Fruit fly (Drosophila melanogaster): Measurements from ENCODE around the gene CG12093.

The CG12093 gene

dm6 chr3L:2785941-2786340 lies 12.1 kb upstream of the CG12093 start:
- TF ChIP-seq sv (GFP tag; optimal IDR thresholded peaks at IDR 0.05): no peak
- no peak for TF ChIP-seq psq (GFP tag; optimal IDR thresholded peaks at IDR 0.05)
- no peak for TF ChIP-seq ey (GFP tag; optimal IDR thresholded peaks at IDR 0.05)
- no peak for TF ChIP-seq CG32264 (GFP tag; optimal IDR thresholded peaks at IDR 0.05)
- no peak for TF ChIP-seq sage (GFP tag; optimal IDR thresholded peaks at IDR 0.05)
- TF ChIP-seq brk (GFP tag; optimal IDR thresholded peaks at IDR 0.05): no peak
- TF ChIP-seq CG9705 (GFP tag; optimal IDR thresholded peaks at IDR 0.05): no peak
- no peak for TF ChIP-seq foxo (GFP tag; optimal IDR thresholded peaks at IDR 0.05)
- TF ChIP-seq Rel (GFP tag; optimal IDR thresholded peaks at IDR 0.05): no peak
- TF ChIP-seq Rel (tag; optimal IDR thresholded peaks at IDR 0.05): no peak
- TF ChIP-seq usp (GFP tag; optimal IDR thresholded peaks at IDR 0.05): no peak
- TF ChIP-seq tai (GFP tag; optimal IDR thresholded peaks at IDR 0.05): no peak
- TF ChIP-seq jim (GFP tag; optimal IDR thresholded peaks at IDR 0.05): no peak
- TF ChIP-seq Hnf4 (GFP tag; optimal IDR thresholded peaks at IDR 0.05): no peak
- TF ChIP-seq br (GFP tag; optimal IDR thresholded peaks at IDR 0.05): no peak
- TF ChIP-seq lola (GFP tag; optimal IDR thresholded peaks at IDR 0.05): no peak
- TF ChIP-seq HLH106 (tag; optimal IDR thresholded peaks at IDR 0.05): no peak

dm6 chr3L:2782678-2783027 lies 8.8 kb upstream of the CG12093 start:
- TF ChIP-seq Mio (GFP tag; optimal IDR thresholded peaks at IDR 0.05): no peak
- TF ChIP-seq fru (GFP tag; optimal IDR thresholded peaks at IDR 0.05): no peak
- TF ChIP-seq CG32264 (GFP tag; optimal IDR thresholded peaks at IDR 0.05): no peak
- no peak for TF ChIP-seq Rel (GFP tag; optimal IDR thresholded peaks at IDR 0.05)
- no peak for TF ChIP-seq Rel (tag; optimal IDR thresholded peaks at IDR 0.05)
- TF ChIP-seq sage (GFP tag; optimal IDR thresholded peaks at IDR 0.05): no peak
- TF ChIP-seq woc (GFP tag; optimal IDR thresholded peaks at IDR 0.05): no peak

- no peak for TF ChIP-seq dmrt93B (GFP tag; optimal IDR thresholded peaks at IDR 0.05)
- TF ChIP-seq Hnf4 (GFP tag; optimal IDR thresholded peaks at IDR 0.05): no peak
- TF ChIP-seq psq (GFP tag; optimal IDR thresholded peaks at IDR 0.05): no peak
- no peak for TF ChIP-seq OdsH (GFP tag; optimal IDR thresholded peaks at IDR 0.05)
- TF ChIP-seq Hr83 (GFP tag; optimal IDR thresholded peaks at IDR 0.05; ENCODE audit: poor library complexity, severe bottlenecking): peak; percentile 49
- TF ChIP-seq usp (GFP tag; optimal IDR thresholded peaks at IDR 0.05): no peak
- no peak for TF ChIP-seq CG9705 (GFP tag; optimal IDR thresholded peaks at IDR 0.05)
- no peak for TF ChIP-seq fru (GFP tag; optimal IDR thresholded peaks at IDR 0.05)
- no peak for TF ChIP-seq dsf (GFP tag; optimal IDR thresholded peaks at IDR 0.05; ENCODE audit: borderline replicate concordance)
- no peak for TF ChIP-seq tai (GFP tag; optimal IDR thresholded peaks at IDR 0.05)
- peak; percentile 35 for TF ChIP-seq Myc (optimal IDR thresholded peaks at IDR 0.05)
- peak; percentile 35 for TF ChIP-seq HLH106 (tag; optimal IDR thresholded peaks at IDR 0.05)
- TF ChIP-seq Sp1 (GFP tag; optimal IDR thresholded peaks at IDR 0.05): no peak
- no peak for TF ChIP-seq Rel (GFP tag; optimal IDR thresholded peaks at IDR 0.05)
- peak; percentile 43 for TF ChIP-seq Rel (tag; optimal IDR thresholded peaks at IDR 0.05)
- no peak for TF ChIP-seq h (GFP tag; optimal IDR thresholded peaks at IDR 0.05)
- peak; percentile 18 for TF ChIP-seq ey (GFP tag; optimal IDR thresholded peaks at IDR 0.05)
- TF ChIP-seq Dfd (GFP tag; optimal IDR thresholded peaks at IDR 0.05): no peak
Observed at dm6 chr3L:2781991-2782677, 8.3 kb upstream of the CG12093 start, which contains the start of gene Pgant6. TSS of gene Pgant6 (plus strand) at chr3L:2782255.

dm6 chr3L:2780711-2781110 lies 6.9 kb upstream of the CG12093 start, which contains the start of gene mRpS35:
TSS of gene mRpS35 (plus strand) at chr3L:2780899.
- TF ChIP-seq jim (GFP tag; optimal IDR thresholded peaks at IDR 0.05) (no peak), N (GFP tag; optimal IDR thresholded peaks at IDR 0.05) (no peak), CG32264 (GFP tag; optimal IDR thresholded peaks at IDR 0.05) (no peak), usp (GFP tag; optimal IDR thresholded peaks at IDR 0.05) (no peak), GATAd (GFP tag; optimal IDR thresholded peaks at IDR 0.05) (no peak), psq (GFP tag; optimal IDR thresholded peaks at IDR 0.05) (no peak), rgr (GFP tag; optimal IDR thresholded peaks at IDR 0.05) (no peak), Myc (optimal IDR thresholded peaks at IDR 0.05) (no peak), Mio (GFP tag; optimal IDR thresholded peaks at IDR 0.05) (no peak)

DNA sequence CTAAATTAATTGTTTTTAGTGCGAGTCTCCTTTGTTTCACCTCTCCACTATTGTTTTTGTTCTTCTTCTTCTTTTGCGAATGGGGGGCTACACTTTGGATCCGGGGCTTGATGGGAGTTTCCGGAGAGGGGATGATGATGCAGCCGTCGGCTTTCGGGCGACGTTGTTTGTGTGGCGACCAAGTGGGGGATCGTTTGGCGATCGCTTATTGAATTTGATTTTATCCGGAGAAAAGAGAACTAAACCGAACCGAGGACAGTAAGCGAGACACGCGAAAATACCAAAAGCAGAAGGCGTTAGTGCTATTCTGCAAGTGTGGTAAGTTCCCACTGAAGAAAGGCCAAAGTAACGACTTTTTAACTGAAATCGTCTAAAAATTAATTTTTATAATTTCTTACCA lies 1.8 kb downstream of the CG12093 start, which contains the start of gene AhcyL1:
AhcyL1 (minus strand) TSS at position 281 of the 400 bp plus-strand sequence.
- TF ChIP-seq dmrt93B (GFP tag; optimal IDR thresholded peaks at IDR 0.05) (no peak), Rel (GFP tag; optimal IDR thresholded peaks at IDR 0.05) (no peak), Rel (tag; optimal IDR thresholded peaks at IDR 0.05) (peak; percentile 55)
